Worm (Caenorhabditis elegans) whole organism, L2 larva: ENCODE results near the gene T26C12.1.

Source experiments
- C34F6.9 ChIP-seq: fragments of 150-350 bp; optimal IDR thresholded peaks from 2 replicates; lab custom pipeline; 2014; ENCODE audit warnings: missing biosample characterization, missing genetic modification characterization
- F13H6.1 ChIP-seq: sonication (generic microtip); optimal IDR thresholded peaks from 2 replicates; lab custom pipeline; 2016; ENCODE audit warnings: missing genetic modification characterization, missing compliant biosample characterization
- R02D3.7 ChIP-seq: fragments of 150-350 bp; optimal IDR thresholded peaks from 2 replicates; lab custom pipeline; 2014; ENCODE audit warnings: missing biosample characterization, missing genetic modification characterization
- Y55F3AM.14 ChIP-seq: fragments of 200-800 bp; sonication (Bioruptor generic); optimal IDR thresholded peaks from 2 replicates; lab custom pipeline; 2018; ENCODE audit warnings: mild to moderate bottlenecking, missing genetic modification characterization, missing compliant biosample characterization
- ZK546.5 ChIP-seq: sonication (generic microtip); optimal IDR thresholded peaks from 2 replicates; lab custom pipeline; 2017; ENCODE audit warnings: missing biosample characterization, missing genetic modification characterization
- alr-1 ChIP-seq: fragments of 150-350 bp; optimal IDR thresholded peaks from 2 replicates; lab custom pipeline; 2014; ENCODE audit warnings: missing biosample characterization, missing genetic modification characterization
- aly-2 ChIP-seq: fragments of 150-350 bp; optimal IDR thresholded peaks from 2 replicates; lab custom pipeline; 2014; ENCODE audit warnings: missing biosample characterization, missing genetic modification characterization
- ama-1 ChIP-seq: fragments of 150-350 bp; optimal IDR thresholded peaks from 2 replicates; lab custom pipeline; 2018; ENCODE audit warnings: inconsistent platforms
- blmp-1 ChIP-seq: sonication (generic microtip); optimal IDR thresholded peaks from 2 replicates; lab custom pipeline; 2017; ENCODE audit warnings: missing genetic modification characterization, mild to moderate bottlenecking, missing compliant biosample characterization, antibody characterized with exemption, moderate library complexity; ENCODE audit not compliant: insufficient read depth
- ceh-16 ChIP-seq: fragments of 150-350 bp; optimal IDR thresholded peaks from 2 replicates; lab custom pipeline; 2014; ENCODE audit warnings: missing biosample characterization, missing genetic modification characterization
- ceh-82 ChIP-seq: fragments of 150-350 bp; optimal IDR thresholded peaks from 2 replicates; lab custom pipeline; 2014; ENCODE audit warnings: missing biosample characterization, missing genetic modification characterization
- crh-2 ChIP-seq: sonication (generic microtip); optimal IDR thresholded peaks from 2 replicates; lab custom pipeline; 2017; ENCODE audit warnings: missing biosample characterization, missing genetic modification characterization
- dmd-4 ChIP-seq: sonication (generic microtip); optimal IDR thresholded peaks from 2 replicates; lab custom pipeline; 2017; ENCODE audit warnings: missing biosample characterization, missing genetic modification characterization
- egl-27 ChIP-seq: sonication (generic microtip); optimal IDR thresholded peaks from 3 replicates; lab custom pipeline; 2017; ENCODE audit warnings: missing biosample characterization, missing genetic modification reagents, missing genetic modification characterization
- elt-1 ChIP-seq: fragments of 150-350 bp; optimal IDR thresholded peaks from 2 replicates; lab custom pipeline; 2014; ENCODE audit warnings: missing biosample characterization, missing genetic modification characterization
- elt-3 ChIP-seq: sonication (generic microtip); optimal IDR thresholded peaks from 2 replicates; lab custom pipeline; 2017; ENCODE audit warnings: missing biosample characterization, missing genetic modification characterization
- fos-1 ChIP-seq: fragments of 150-350 bp; optimal IDR thresholded peaks from 2 replicates; lab custom pipeline; 2014; ENCODE audit warnings: missing biosample characterization, missing genetic modification characterization
- gmeb-1 ChIP-seq: fragments of 150-350 bp; optimal IDR thresholded peaks from 2 replicates; lab custom pipeline; 2014; ENCODE audit warnings: missing biosample characterization, missing genetic modification characterization
- lin-11 ChIP-seq: fragments of 150-350 bp; sonication (generic microtip); optimal IDR thresholded peaks from 2 replicates; lab custom pipeline; 2014; ENCODE audit warnings: missing biosample characterization, missing genetic modification characterization, inconsistent platforms, mixed read lengths
- lin-13 ChIP-seq: fragments of 150-350 bp; optimal IDR thresholded peaks from 2 replicates; lab custom pipeline; 2014; ENCODE audit warnings: missing biosample characterization, missing genetic modification reagents, missing genetic modification characterization
- lin-39 ChIP-seq: fragments of 150-350 bp; optimal IDR thresholded peaks from 2 replicates; lab custom pipeline; 2014; ENCODE audit warnings: missing biosample characterization, missing genetic modification reagents, missing genetic modification characterization
- lsy-2 ChIP-seq, 2 experiments: fragments of 150-350 bp in 1 of 2; sonication (generic microtip) in 1 of 2; optimal IDR thresholded peaks; 2 replicates each; lab custom pipeline; 2014 to 2017; ENCODE audit warnings: missing biosample characterization in 2 of 2, missing genetic modification characterization in 2 of 2
- mab-5 ChIP-seq: fragments of 150-350 bp; optimal IDR thresholded peaks from 2 replicates; lab custom pipeline; 2014; ENCODE audit warnings: missing biosample characterization, missing genetic modification characterization
- mbf-1 ChIP-seq: sonication (generic microtip); optimal IDR thresholded peaks from 2 replicates; lab custom pipeline; 2017; ENCODE audit warnings: missing biosample characterization, missing genetic modification characterization
- mdl-1 ChIP-seq, 2 experiments: fragments of 150-350 bp in 1 of 2; sonication (generic microtip) in 1 of 2; optimal IDR thresholded peaks; 2 replicates each; lab custom pipeline; 2017; ENCODE audit warnings: missing biosample characterization in 2 of 2, missing genetic modification characterization in 2 of 2
- nhr-10 ChIP-seq: sonication (generic microtip); optimal IDR thresholded peaks from 2 replicates; lab custom pipeline; 2017; ENCODE audit warnings: missing biosample characterization, missing genetic modification characterization
- nhr-11 ChIP-seq: fragments of 150-350 bp; optimal IDR thresholded peaks from 2 replicates; lab custom pipeline; 2014; ENCODE audit warnings: missing biosample characterization, missing genetic modification characterization
- nhr-12 ChIP-seq: fragments of 150-350 bp; optimal IDR thresholded peaks from 2 replicates; lab custom pipeline; 2014; ENCODE audit warnings: missing biosample characterization, missing genetic modification characterization
- nhr-129 ChIP-seq: fragments of 150-350 bp; optimal IDR thresholded peaks from 2 replicates; lab custom pipeline; 2014; ENCODE audit warnings: missing biosample characterization, missing genetic modification characterization
- nhr-21 ChIP-seq: fragments of 150-350 bp; optimal IDR thresholded peaks from 2 replicates; lab custom pipeline; 2014; ENCODE audit warnings: missing biosample characterization, missing genetic modification characterization
- nhr-23 ChIP-seq: fragments of 150-350 bp; optimal IDR thresholded peaks from 2 replicates; lab custom pipeline; 2014; ENCODE audit warnings: missing biosample characterization, missing genetic modification reagents, missing genetic modification characterization
- nhr-6 ChIP-seq: fragments of 150-350 bp; optimal IDR thresholded peaks from 2 replicates; lab custom pipeline; 2014; ENCODE audit warnings: missing biosample characterization, missing genetic modification characterization
- nhr-77 ChIP-seq: fragments of 150-350 bp; optimal IDR thresholded peaks from 2 replicates; lab custom pipeline; 2014; ENCODE audit warnings: missing biosample characterization, missing genetic modification characterization
- peb-1 ChIP-seq: fragments of 150-350 bp; optimal IDR thresholded peaks from 2 replicates; lab custom pipeline; 2014; ENCODE audit warnings: missing biosample characterization, missing genetic modification characterization
- sem-4 ChIP-seq: fragments of 150-350 bp; optimal IDR thresholded peaks from 2 replicates; lab custom pipeline; 2014; ENCODE audit warnings: missing biosample characterization, missing genetic modification reagents, missing genetic modification characterization
- skn-1 ChIP-seq: sonication (generic microtip); optimal IDR thresholded peaks from 2 replicates; lab custom pipeline; 2017; ENCODE audit warnings: missing biosample characterization, missing genetic modification characterization
- sma-9 ChIP-seq, 2 experiments: fragments of 150-350 bp in 1 of 2; sonication (generic microtip) in 1 of 2; optimal IDR thresholded peaks; 2 replicates each; lab custom pipeline; 2014 to 2016; ENCODE audit warnings: missing genetic modification characterization in 2 of 2, mild to moderate bottlenecking in 1 of 2, missing biosample characterization in 1 of 2, missing compliant biosample characterization in 1 of 2, missing genetic modification reagents in 1 of 2, moderate library complexity in 1 of 2
- snpc-4 ChIP-seq: fragments of 150-350 bp; optimal IDR thresholded peaks from 2 replicates; lab custom pipeline; 2014; ENCODE audit warnings: missing biosample characterization, missing genetic modification characterization
- unc-39 ChIP-seq: fragments of 150-350 bp; optimal IDR thresholded peaks from 2 replicates; lab custom pipeline; 2014; ENCODE audit warnings: missing biosample characterization, missing genetic modification characterization
- unc-55 ChIP-seq: fragments of 150-350 bp; sonication (generic microtip); optimal IDR thresholded peaks from 3 replicates; lab custom pipeline; 2014; ENCODE audit warnings: missing biosample characterization, missing genetic modification reagents, missing genetic modification characterization
- unc-62 ChIP-seq: fragments of 150-350 bp; optimal IDR thresholded peaks from 2 replicates; lab custom pipeline; 2014; ENCODE audit warnings: missing biosample characterization, missing genetic modification reagents, missing genetic modification characterization
- zag-1 ChIP-seq: fragments of 150-350 bp; optimal IDR thresholded peaks from 2 replicates; lab custom pipeline; 2014; ENCODE audit warnings: missing biosample characterization, missing genetic modification characterization
- ztf-1 ChIP-seq: fragments of 200-800 bp; sonication (Bioruptor generic); conservative IDR thresholded peaks from 2 replicates; pipeline ENCODE4 v1.3.6; 2022; ENCODE audit warnings: missing genetic modification characterization, missing compliant biosample characterization
- ztf-11 ChIP-seq: sonication (generic microtip); optimal IDR thresholded peaks from 2 replicates; lab custom pipeline; 2017; ENCODE audit warnings: missing biosample characterization, missing genetic modification characterization

The T26C12.1 gene

DNA sequence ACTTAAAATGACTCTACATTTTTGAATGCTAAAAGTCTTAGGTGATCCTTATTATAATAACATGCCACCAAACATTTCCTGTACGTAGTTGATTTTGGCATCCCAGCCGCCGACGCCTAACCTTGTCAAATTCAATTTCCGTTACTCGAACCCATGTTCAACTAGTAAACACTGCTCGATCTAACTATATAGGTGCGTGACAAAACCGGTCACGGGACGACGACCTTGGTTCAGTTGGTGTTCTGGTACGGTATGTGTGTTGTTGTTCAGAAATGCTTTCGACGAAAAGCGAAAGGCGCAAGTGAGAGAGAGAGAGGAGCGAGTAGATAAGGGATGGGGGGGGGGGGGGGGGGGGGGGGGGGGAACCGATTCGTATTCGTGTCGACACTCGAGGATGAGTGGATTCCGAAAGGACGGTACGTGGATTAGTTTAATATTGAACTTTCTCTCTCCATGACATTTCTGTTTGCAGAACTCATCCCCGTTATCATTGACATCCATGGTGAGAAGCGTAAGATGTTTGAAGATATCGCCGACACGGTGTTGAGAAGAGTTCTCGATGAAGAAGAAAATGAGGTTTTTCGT, 33.4 kb downstream of the T26C12.1 start, which contains the start of gene W08E12.8:
TSS of gene W08E12.8 (plus strand) at position 395 of the 585 bp plus-strand sequence.
- TF ChIP-seq mab-5 (no peak), nhr-6 (no peak), lin-13 (no peak), lin-39 (tag; lab: Kevin White, UChicago) (no peak), ceh-16 (no peak), nhr-12 (no peak), elt-3 (tag; lab: Kevin White, UChicago) (no peak)

DNA sequence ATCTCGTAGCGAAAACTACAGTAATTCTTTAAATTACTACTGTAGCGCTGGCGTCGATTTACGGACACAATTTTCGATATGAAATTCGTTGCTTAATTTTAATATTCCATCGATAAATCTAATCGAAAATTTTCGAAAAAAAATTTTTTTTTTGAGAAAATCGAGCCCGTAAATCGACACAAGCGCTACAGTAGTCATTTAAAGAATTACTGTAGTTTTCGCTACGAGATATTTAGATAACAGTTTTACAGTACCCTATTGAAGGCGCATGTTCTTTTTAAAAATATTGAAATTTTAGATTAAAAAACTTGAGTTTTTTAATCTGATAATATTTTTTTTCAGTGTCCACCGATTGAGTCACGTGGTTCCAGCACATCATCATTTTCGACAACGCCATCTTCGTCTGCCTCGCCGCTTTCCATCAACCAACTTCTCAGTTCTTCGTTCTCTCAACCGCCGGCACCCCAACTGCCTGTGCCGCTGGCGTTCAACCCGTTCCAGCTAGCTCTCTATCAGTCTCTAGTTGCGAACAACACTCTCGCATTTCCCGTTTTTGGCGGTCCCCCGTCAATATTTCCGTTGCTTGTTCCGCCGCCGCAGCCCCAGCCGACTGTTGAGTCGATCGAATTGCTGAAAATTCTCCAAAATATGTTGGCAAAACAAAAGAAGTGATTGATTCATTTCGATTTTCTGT, 35.2 kb downstream of the T26C12.1 start:
- TF ChIP-seq dmd-4 (tag; lab: Kevin White, UChicago): no peak
- TF ChIP-seq crh-2 (tag; lab: Kevin White, UChicago): no peak
- TF ChIP-seq nhr-10 (tag; lab: Kevin White, UChicago): no peak
- TF ChIP-seq ceh-82 (tag; lab: Kevin White, UChicago): no peak
- no peak for TF ChIP-seq C34F6.9 (tag; lab: Kevin White, UChicago)
- no peak for TF ChIP-seq ztf-11 (tag; lab: Kevin White, UChicago)
- no peak for TF ChIP-seq ZK546.5
- TF ChIP-seq elt-3 (tag; lab: Kevin White, UChicago): no peak
- no peak for TF ChIP-seq Y55F3AM.14 (GFP tag; lab: Kevin White, UChicago)
- TF ChIP-seq snpc-4 (tag; lab: Kevin White, UChicago): no peak
- TF ChIP-seq mbf-1 (tag; lab: Kevin White, UChicago): no peak
- TF ChIP-seq gmeb-1 (tag; lab: Kevin White, UChicago): no peak
- TF ChIP-seq mab-5: no peak
- no peak for TF ChIP-seq sma-9 (GFP tag; optimal IDR thresholded peaks at IDR 0.05; lab: Kevin White, UChicago)
- TF ChIP-seq sma-9 (tag; optimal IDR thresholded peaks at IDR 0.05; lab: Kevin White, UChicago): no peak
- TF ChIP-seq unc-39 (tag; lab: Kevin White, UChicago): no peak
- TF ChIP-seq fos-1 (tag; lab: Kevin White, UChicago): no peak
- no peak for TF ChIP-seq aly-2 (tag; lab: Kevin White, UChicago)

ce11 chrIV:3294553-3295185, 36.0 kb downstream of the T26C12.1 start, which contains the start of gene W08E12.7:
Gene W08E12.7, plus strand, starts transcription at chrIV:3295135.
- TF ChIP-seq lin-39 (tag; lab: Kevin White, UChicago) (peak; percentile 64), crh-2 (tag; lab: Kevin White, UChicago) (peak; percentile 97), ztf-1 (GFP tag; lab: Robert Waterston, UW) (no peak), F13H6.1 (tag; lab: Kevin White, UChicago) (peak; percentile 90), alr-1 (tag; lab: Kevin White, UChicago) (no peak), lin-11 (tag; lab: Kevin White, UChicago) (peak; percentile 71), nhr-12 (no peak), mab-5 (peak; percentile 81), nhr-21 (peak; percentile 90), nhr-23 (tag; lab: Kevin White, UChicago) (no peak), unc-55 (GFP tag; lab: Kevin White, UChicago) (peak; percentile 99), blmp-1 (tag; lab: Kevin White, UChicago) (peak; percentile 50), ama-1 (lab: Kevin White, UChicago) (peak; percentile 84), R02D3.7 (peak; percentile 23), peb-1 (no peak), unc-62 (GFP tag; lab: Kevin White, UChicago) (no peak), ztf-11 (tag; lab: Kevin White, UChicago) (peak; percentile 17), dmd-4 (tag; lab: Kevin White, UChicago) (no peak), egl-27 (tag; lab: Kevin White, UChicago) (peak; percentile 11), aly-2 (tag; lab: Kevin White, UChicago) (no peak), gmeb-1 (tag; lab: Kevin White, UChicago) (peak; percentile 93), ZK546.5 (peak; percentile 54), fos-1 (tag; lab: Kevin White, UChicago) (peak; percentile 95), zag-1 (tag; lab: Kevin White, UChicago) (peak; percentile 82), lsy-2 (tag; optimal IDR thresholded peaks at IDR 0.05; lab: Kevin White, UChicago) (peak; percentile 89 to 97), nhr-11 (tag; lab: Kevin White, UChicago) (no peak), elt-3 (tag; lab: Kevin White, UChicago) (no peak), skn-1 (tag; lab: Kevin White, UChicago) (peak; percentile 80), sma-9 (GFP tag; optimal IDR thresholded peaks at IDR 0.05; lab: Kevin White, UChicago) (peak; percentile 89), sma-9 (tag; optimal IDR thresholded peaks at IDR 0.05; lab: Kevin White, UChicago) (no peak), ceh-16 (no peak), snpc-4 (tag; lab: Kevin White, UChicago) (peak; percentile 84), nhr-129 (peak; percentile 96), elt-1 (tag; lab: Kevin White, UChicago) (no peak), ceh-82 (tag; lab: Kevin White, UChicago) (no peak), unc-39 (tag; lab: Kevin White, UChicago) (no peak), lin-13 (peak; percentile 96), nhr-77 (peak; percentile 77), mdl-1 (tag; optimal IDR thresholded peaks at IDR 0.05; lab: Kevin White, UChicago) (peak in 1 of 2 experiments; percentile 82), sem-4 (peak; percentile 93)
